Worm (Caenorhabditis elegans): ENCODE data around the gene C27B7.2.

- TF ChIP-seq W03F9.2 (tag; optimal IDR thresholded peaks at IDR 0.05) (no peak), him-1 (tag; optimal IDR thresholded peaks at IDR 0.05) (no peak)
These were observed 39.4 kb upstream of the C27B7.2 start for ce11 chrIV:8853301-8853700.

Data from whole organism, L4/young adult.